Fruit fly (Drosophila melanogaster): ENCODE data around the gene dpr11.

The dpr11 gene

dm6 chr3R:6593068-6593567, at the start of gene dpr11:
dpr11 (minus strand) TSS chr3R:6593330.
- TF ChIP-seq CkIIα-i1 (GFP tag; IDR thresholded peaks at IDR 0.05) (no peak), cato (GFP tag; optimal IDR thresholded peaks at IDR 0.05; ENCODE audit: borderline replicate concordance) (no peak), abd-A (tag; optimal IDR thresholded peaks at IDR 0.05) (peak; percentile 41), ewg (GFP tag; optimal IDR thresholded peaks at IDR 0.05) (peak; percentile 60), CG3163 (GFP tag; optimal IDR thresholded peaks at IDR 0.05) (peak; percentile 81), Deaf1 (tag; optimal IDR thresholded peaks at IDR 0.05) (peak; percentile 92), PHDP (tag; optimal IDR thresholded peaks at IDR 0.05) (no peak), Sin3A (optimal IDR thresholded peaks at IDR 0.05) (no peak), Jarid2 (GFP tag; optimal IDR thresholded peaks at IDR 0.05) (peak; percentile 76), Trl (optimal IDR thresholded peaks at IDR 0.05) (peak; percentile 3 to 31), Trl (GFP tag; optimal IDR thresholded peaks at IDR 0.05) (no peak), chinmo (GFP tag; IDR thresholded peaks at IDR 0.05; ENCODE audit: partially characterized antibody) (0 out of 4 replicates have a peak, but pooled peaks have one; percentile 19), sens-2 (GFP tag; IDR thresholded peaks at IDR 0.05) (no peak), Vsx1 (GFP tag; optimal IDR thresholded peaks at IDR 0.05) (no peak), aop (GFP tag; IDR thresholded peaks at IDR 0.05) (no peak), CG34376 (GFP tag; optimal IDR thresholded peaks at IDR 0.05) (no peak), CG3995 (GFP tag; optimal IDR thresholded peaks at IDR 0.05) (peak; percentile 94), Ets65A (GFP tag) (peak; percentile 14), repo (GFP tag; optimal IDR thresholded peaks at IDR 0.05) (no peak), kah (GFP tag; optimal IDR thresholded peaks at IDR 0.05) (no peak)

- TF ChIP-seq TFAM (GFP tag; optimal IDR thresholded peaks at IDR 0.05) (no peak), Dref (GFP tag; IDR thresholded peaks at IDR 0.05) (no peak), CG17186 (GFP tag; optimal IDR thresholded peaks at IDR 0.05) (no peak), dmrt99B (tag; optimal IDR thresholded peaks at IDR 0.05) (no peak), CG31441 (GFP tag; IDR thresholded peaks at IDR 0.05) (no peak), sob (GFP tag; IDR thresholded peaks at IDR 0.05) (no peak), CG11398 (GFP tag; optimal IDR thresholded peaks at IDR 0.05) (no peak), dati (GFP tag; IDR thresholded peaks at IDR 0.05) (no peak), da (GFP tag; optimal IDR thresholded peaks at IDR 0.05) (no peak), CG10462 (GFP tag; optimal IDR thresholded peaks at IDR 0.05) (no peak), HLH3B (GFP tag; IDR thresholded peaks at IDR 0.05) (no peak), CG30020 (tag; optimal IDR thresholded peaks at IDR 0.05) (no peak), CG8924 (tag; optimal IDR thresholded peaks at IDR 0.05) (no peak)
These were observed 47.8 kb upstream of the dpr11 start, which contains the start of gene CG31286 for dm6 chr3R:6640932-6641331. CG31286 (plus strand) TSS chr3R:6641232.

- TF ChIP-seq lab (GFP tag; optimal IDR thresholded peaks at IDR 0.05) (no peak), gsb (GFP tag; IDR thresholded peaks at IDR 0.05) (no peak), phol (tag; optimal IDR thresholded peaks at IDR 0.05) (no peak), ham (GFP tag; IDR thresholded peaks at IDR 0.05) (no peak), CG10462 (GFP tag; optimal IDR thresholded peaks at IDR 0.05) (no peak), CG34224 (GFP tag; IDR thresholded peaks at IDR 0.05; ENCODE audit: partially characterized antibody) (no peak), kah (GFP tag; optimal IDR thresholded peaks at IDR 0.05) (no peak), CG1233 (GFP tag; optimal IDR thresholded peaks at IDR 0.05) (no peak), CG7372 (GFP tag; IDR thresholded peaks at IDR 0.05) (no peak), unpg (GFP tag; optimal IDR thresholded peaks at IDR 0.05) (no peak), Hmr (GFP tag; optimal IDR thresholded peaks at IDR 0.05) (no peak), gfzf (GFP tag; optimal IDR thresholded peaks at IDR 0.05) (no peak), lmd (GFP tag; IDR thresholded peaks at IDR 0.05) (no peak), CG17612 (GFP tag; IDR thresholded peaks at IDR 0.05) (no peak), sima (GFP tag; optimal IDR thresholded peaks at IDR 0.05) (no peak), CG17829 (tag; optimal IDR thresholded peaks at IDR 0.05) (no peak), Abd-B (GFP tag; optimal IDR thresholded peaks at IDR 0.05) (no peak)
These were observed 36.7 kb upstream of the dpr11 start, which contains the start of gene sunz for dm6 chr3R:6629851-6630250. sunz (plus strand) TSS chr3R:6630151.
